Fruit fly (Drosophila melanogaster) whole organism, adult: ENCODE measurements around the gene CG42585.
"Not testable (repeated sequence)": the region's sequence is repeated elsewhere in the genome, so short reads cannot be mapped to it uniquely, and the experiment has no call there.

ENCODE experiments used
- Hr96 ChIP-seq: fragments of 200-800 bp; sonication (Bioruptor generic); optimal IDR thresholded peaks from 2 replicates; lab custom pipeline; 2016; ENCODE audit warnings: missing biosample characterization, missing genetic modification characterization
- kay ChIP-seq: fragments of 200-800 bp; sonication (Bioruptor generic); peaks from one replicate; lab custom pipeline; 2016; ENCODE audit warnings: missing biosample characterization, missing genetic modification characterization, borderline replicate concordance
- pad ChIP-seq: fragments of 200-800 bp; sonication (Bioruptor generic); optimal IDR thresholded peaks from 3 replicates; lab custom pipeline; 2017; ENCODE audit warnings: missing biosample characterization, missing genetic modification characterization, mild to moderate bottlenecking, moderate library complexity, missing genetic modification reagents

dm6 chr2L:14737669-14738068 is 2.0 kb upstream of the CG42585 start, which contains the start of gene CG31775:
- TF ChIP-seq pad (GFP tag; lab: Kevin White, UChicago); Hr96; kay (GFP tag; lab: Kevin White, UChicago): not testable (repeated sequence)
